Worm (Caenorhabditis elegans): ENCODE measurements around the gene mcm-6.

Gene mcm-6

DNA sequence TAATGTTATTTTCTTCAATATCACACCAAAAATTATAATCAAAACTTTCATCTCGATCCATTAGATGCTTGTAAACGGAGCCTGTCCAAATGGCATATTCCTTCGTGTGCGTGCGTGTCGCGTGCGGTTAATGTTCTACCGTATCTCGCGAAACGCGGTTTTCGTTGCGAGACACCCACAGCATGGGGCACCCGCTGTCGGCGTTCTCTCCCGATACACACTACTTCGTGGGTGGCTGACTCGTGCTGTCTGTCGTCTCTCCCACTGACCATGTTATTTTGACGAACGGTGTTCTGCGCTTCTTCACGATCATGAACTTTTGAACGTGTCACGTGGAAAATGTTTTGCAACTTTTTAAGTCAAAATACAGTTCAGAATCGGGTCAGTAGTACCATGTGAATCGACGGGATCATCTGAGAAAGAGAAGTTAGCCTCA is 28.7 kb upstream of the mcm-6 start (continued):
- TF ChIP-seq R02D3.7 (tag; optimal IDR thresholded peaks at IDR 0.05) (no peak), F26F4.8 (GFP tag; conservative IDR thresholded peaks at IDR 0.05) (no peak), aly-2 (tag; optimal IDR thresholded peaks at IDR 0.05) (peak; percentile 36), ceh-20 (GFP tag; IDR thresholded peaks at IDR 0.05) (peak; percentile 98), fos-1 (tag; optimal IDR thresholded peaks at IDR 0.05) (peak; percentile 87), nhr-111 (GFP tag; optimal IDR thresholded peaks at IDR 0.05) (peak; percentile 99), daf-19 (GFP tag; conservative IDR thresholded peaks at IDR 0.05) (peak; percentile 83), ceh-44 (GFP tag; IDR thresholded peaks at IDR 0.05) (peak; percentile 77; the same call in 1 of the 2 replicates), snpc-4 (tag; optimal IDR thresholded peaks at IDR 0.05) (peak; percentile 35), pha-4 (GFP tag; IDR thresholded peaks at IDR 0.05) (peak; percentile 98), pha-4 (tag; optimal IDR thresholded peaks at IDR 0.05) (no peak), hmg-1.1 (GFP tag; IDR thresholded peaks at IDR 0.05) (peak; percentile 99), mdl-1 (tag; optimal IDR thresholded peaks at IDR 0.05) (peak; percentile 97 to 99), mes-2 (tag; optimal IDR thresholded peaks at IDR 0.05; ENCODE audit: poor library complexity, severe bottlenecking) (peak; percentile 95), tag-97 (GFP tag; IDR thresholded peaks at IDR 0.05) (0 out of 2 replicates have a peak, but pooled peaks have one; percentile 66), nhr-11 (tag; optimal IDR thresholded peaks at IDR 0.05) (peak; percentile 99), madf-9 (GFP tag; conservative IDR thresholded peaks at IDR 0.05) (peak; percentile 92), ztf-11 (tag; optimal IDR thresholded peaks at IDR 0.05) (no peak), lin-15B (tag; optimal IDR thresholded peaks at IDR 0.05) (no peak), zfp-2 (tag; optimal IDR thresholded peaks at IDR 0.05) (peak; percentile 92), ceh-62 (tag; optimal IDR thresholded peaks at IDR 0.05) (no peak), hlh-11 (tag; optimal IDR thresholded peaks at IDR 0.05) (peak; percentile 100), nhr-48 (tag; optimal IDR thresholded peaks at IDR 0.05) (peak; percentile 96), daf-16 (GFP tag; optimal IDR thresholded peaks at IDR 0.05) (peak; percentile 77 to 92), daf-16 (tag; optimal IDR thresholded peaks at IDR 0.05) (peak; percentile 91), hlh-30 (tag; optimal IDR thresholded peaks at IDR 0.05; ENCODE audit: insufficient read depth) (peak; percentile 99), daf-8 (GFP tag; IDR thresholded peaks at IDR 0.05) (0 out of 2 replicates have a peak, but pooled peaks have one; percentile 51), nhr-10 (tag; optimal IDR thresholded peaks at IDR 0.05) (peak; percentile 93), ama-1 (optimal IDR thresholded peaks at IDR 0.05) (peak; percentile 95), mxl-2 (GFP tag; conservative IDR thresholded peaks at IDR 0.05) (peak; percentile 93), ZK337.2 (GFP tag; IDR thresholded peaks at IDR 0.05) (peak; percentile 78; the same call in 1 of the 2 replicates), aha-1 (tag) (peak; percentile 100), D1046.2 (GFP tag; IDR thresholded peaks at IDR 0.05) (peak; percentile 93), gei-8 (GFP tag; optimal IDR thresholded peaks at IDR 0.05) (peak; percentile 98), fkh-10 (GFP tag; optimal IDR thresholded peaks at IDR 0.05) (peak; percentile 88), mep-1 (tag; optimal IDR thresholded peaks at IDR 0.05) (peak; percentile 99), rbr-2 (tag; optimal IDR thresholded peaks at IDR 0.05) (peak; percentile 98), nhr-41 (GFP tag; IDR thresholded peaks at IDR 0.05) (peak; percentile 96), hif-1 (tag; optimal IDR thresholded peaks at IDR 0.05) (peak; percentile 81 to 96), spr-3 (GFP tag; optimal IDR thresholded peaks at IDR 0.05) (peak; percentile 98), arid-1 (GFP tag; conservative IDR thresholded peaks at IDR 0.05) (peak; percentile 97), nhr-102 (tag; optimal IDR thresholded peaks at IDR 0.05) (peak; percentile 98), egl-43 (GFP tag; IDR thresholded peaks at IDR 0.05) (peak; percentile 98), cey-2 (tag; optimal IDR thresholded peaks at IDR 0.05; ENCODE audit: borderline replicate concordance, insufficient read depth) (peak; percentile 83), zfp-3 (GFP tag; conservative IDR thresholded peaks at IDR 0.05) (peak; percentile 99), ceh-82 (tag; optimal IDR thresholded peaks at IDR 0.05) (peak; percentile 8), dmd-8 (GFP tag; IDR thresholded peaks at IDR 0.05) (0 out of 2 replicates have a peak, but pooled peaks have one; percentile 56), ceh-28 (tag; optimal IDR thresholded peaks at IDR 0.05) (no peak), skn-1 (tag; optimal IDR thresholded peaks at IDR 0.05) (peak; percentile 71), php-3 (GFP tag; IDR thresholded peaks at IDR 0.05) (peak; percentile 96), lsy-2 (tag; optimal IDR thresholded peaks at IDR 0.05) (peak; percentile 99 to 100)
